Fruit fly (Drosophila melanogaster) whole organism, embryonic: ENCODE measurements around the gene path.

ENCODE experiments used
- CG10431 ChIP-seq: fragments of 200-800 bp; sonication (Bioruptor generic); optimal IDR thresholded peaks from 3 replicates; lab custom pipeline; 2018; ENCODE audit warnings: missing biosample characterization, mild to moderate bottlenecking, missing genetic modification characterization
- CG10462 ChIP-seq: fragments of 200-800 bp; sonication (Bioruptor generic); optimal IDR thresholded peaks from 2 replicates; lab custom pipeline; 2016; ENCODE audit warnings: missing biosample characterization, missing genetic modification characterization
- CG1233 ChIP-seq: fragments of 200-800 bp; sonication (Bioruptor generic); optimal IDR thresholded peaks from 4 replicates; lab custom pipeline; 2018; ENCODE audit warnings: missing biosample characterization, mild to moderate bottlenecking, missing genetic modification characterization
- CG12659 ChIP-seq: fragments of 200-800 bp; sonication (Bioruptor generic); optimal IDR thresholded peaks from 3 replicates; lab custom pipeline; 2017; ENCODE audit warnings: mild to moderate bottlenecking, missing biosample characterization, missing genetic modification reagents, missing genetic modification characterization
- CG15479 ChIP-seq: fragments of 200-800 bp; sonication (Bioruptor generic); optimal IDR thresholded peaks from 3 replicates; lab custom pipeline; 2019; ENCODE audit warnings: missing biosample characterization, mild to moderate bottlenecking, missing genetic modification characterization, moderate library complexity
- CG2678 ChIP-seq: fragments of 200-800 bp; sonication (Bioruptor generic); optimal IDR thresholded peaks from 3 replicates; lab custom pipeline; 2019; ENCODE audit warnings: missing biosample characterization, mild to moderate bottlenecking, missing genetic modification characterization, moderate library complexity
- CG2875 ChIP-seq: fragments of 200-800 bp; sonication (Bioruptor generic); optimal IDR thresholded peaks from 2 replicates; lab custom pipeline; 2017; ENCODE audit warnings: missing biosample characterization, mild to moderate bottlenecking, missing genetic modification characterization, missing genetic modification reagents
- CG34376 ChIP-seq: fragments of 200-800 bp; sonication (Bioruptor generic); optimal IDR thresholded peaks from 2 replicates; lab custom pipeline; 2018; ENCODE audit warnings: missing biosample characterization, mild to moderate bottlenecking, missing genetic modification characterization
- CG3838 ChIP-seq: fragments of 200-800 bp; sonication (Bioruptor generic); optimal IDR thresholded peaks from 3 replicates; lab custom pipeline; 2016; ENCODE audit warnings: missing biosample characterization, missing genetic modification characterization
- CG3995 ChIP-seq: fragments of 200-800 bp; sonication (Bioruptor generic); optimal IDR thresholded peaks from 3 replicates; lab custom pipeline; 2016; ENCODE audit warnings: missing biosample characterization, missing genetic modification characterization
- CG4707 ChIP-seq: fragments of 200-800 bp; sonication (Bioruptor generic); optimal IDR thresholded peaks from 2 replicates; lab custom pipeline; 2018; ENCODE audit warnings: missing biosample characterization, mild to moderate bottlenecking, missing genetic modification characterization, moderate library complexity
- CG6175 ChIP-seq: fragments of 200-800 bp; sonication (Bioruptor generic); IDR thresholded peaks from 3 replicates; pipeline ENCODE4 v1.3.6; 2022; ENCODE audit warnings: missing biosample characterization, missing genetic modification characterization
- CG7372 ChIP-seq: fragments of 200-800 bp; sonication (Bioruptor generic); IDR thresholded peaks from 2 replicates; pipeline ENCODE4 v1.3.6; 2022; ENCODE audit warnings: missing biosample characterization, missing genetic modification characterization
- CG9797 ChIP-seq: fragments of 200-800 bp; sonication (Bioruptor generic); optimal IDR thresholded peaks from 3 replicates; lab custom pipeline; 2018; ENCODE audit warnings: missing biosample characterization, mild to moderate bottlenecking, missing genetic modification characterization
- ERR ChIP-seq: fragments of 200-800 bp; sonication (Bioruptor generic); optimal IDR thresholded peaks from 2 replicates; lab custom pipeline; 2016; ENCODE audit warnings: missing biosample characterization, missing genetic modification characterization
- HHEX ChIP-seq: fragments of 200-800 bp; sonication (Bioruptor generic); optimal IDR thresholded peaks from 3 replicates; lab custom pipeline; 2017; ENCODE audit warnings: missing biosample characterization, mild to moderate bottlenecking, missing genetic modification characterization, missing genetic modification reagents
- Kr ChIP-seq: fragments of 200-800 bp; sonication (Bioruptor generic); optimal IDR thresholded peaks from 2 replicates; lab custom pipeline; 2017; ENCODE audit warnings: missing biosample characterization, mild to moderate bottlenecking, missing genetic modification characterization
- Usf ChIP-seq: fragments of 200-800 bp; sonication (Bioruptor generic); optimal IDR thresholded peaks from 2 replicates; lab custom pipeline; 2017; ENCODE audit warnings: missing genotype, missing biosample characterization, missing genetic modification characterization
- ab ChIP-seq: fragments of 200-800 bp; sonication (Bioruptor generic); optimal IDR thresholded peaks from 2 replicates; lab custom pipeline; 2016; ENCODE audit warnings: missing biosample characterization, missing genetic modification characterization
- ase ChIP-seq: fragments of 200-800 bp; sonication (Bioruptor generic); IDR thresholded peaks from 3 replicates; pipeline ENCODE4 v1.3.6; 2022; ENCODE audit warnings: missing biosample characterization, missing genetic modification characterization
- bbx ChIP-seq: fragments of 200-800 bp; sonication (Bioruptor generic); IDR thresholded peaks from 2 replicates; pipeline ENCODE4 v1.3.6; 2022; ENCODE audit warnings: missing biosample characterization, missing genetic modification characterization; ENCODE audit not compliant: partially characterized antibody
- chn ChIP-seq: fragments of 200-800 bp; sonication (Bioruptor generic); optimal IDR thresholded peaks from 2 replicates; lab custom pipeline; 2016; ENCODE audit warnings: missing biosample characterization, missing genetic modification characterization
- da ChIP-seq: fragments of 200-800 bp; sonication (Bioruptor generic); optimal IDR thresholded peaks from 2 replicates; lab custom pipeline; 2016; ENCODE audit warnings: missing biosample characterization, missing genetic modification characterization
- esg ChIP-seq: fragments of 200-800 bp; sonication (Bioruptor generic); conservative IDR thresholded peaks from 2 replicates; pipeline ENCODE4 v1.3.6; 2022; ENCODE audit warnings: missing biosample characterization, missing genetic modification characterization
- eve ChIP-seq, 2 experiments: fragments of >200 bp; optimal IDR thresholded peaks; 2 replicates each; lab custom pipeline; 2017; ENCODE audit warnings: missing biosample characterization in 2 of 2, missing genetic modification characterization in 2 of 2
- ewg ChIP-seq: fragments of 200-800 bp; sonication (Bioruptor generic); optimal IDR thresholded peaks from 3 replicates; lab custom pipeline; 2017; ENCODE audit warnings: mild to moderate bottlenecking, missing biosample characterization, missing genetic modification reagents, missing genetic modification characterization
- eyg ChIP-seq: fragments of 200-800 bp; sonication (Bioruptor generic); optimal IDR thresholded peaks from 3 replicates; lab custom pipeline; 2016; ENCODE audit warnings: missing biosample characterization, missing genetic modification characterization
- fd64A ChIP-seq: fragments of 200-800 bp; sonication (Bioruptor generic); optimal IDR thresholded peaks from 3 replicates; lab custom pipeline; 2018; ENCODE audit warnings: missing biosample characterization, mild to moderate bottlenecking, missing genetic modification characterization
- gce ChIP-seq: fragments of 200-800 bp; sonication (Bioruptor generic); IDR thresholded peaks from 3 replicates; pipeline ENCODE4 v1.3.6; 2022; ENCODE audit warnings: missing biosample characterization, missing genetic modification characterization
- gcm ChIP-seq: fragments of 200-800 bp; sonication (Bioruptor generic); optimal IDR thresholded peaks from 2 replicates; lab custom pipeline; 2019; ENCODE audit warnings: missing biosample characterization, mild to moderate bottlenecking, missing genetic modification characterization, moderate library complexity
- gem ChIP-seq: fragments of 200-800 bp; sonication (Bioruptor generic); optimal IDR thresholded peaks from 2 replicates; lab custom pipeline; 2019; ENCODE audit warnings: missing biosample characterization, mild to moderate bottlenecking, missing genetic modification characterization, moderate library complexity
- gfzf ChIP-seq: fragments of 200-800 bp; sonication (Bioruptor generic); optimal IDR thresholded peaks from 2 replicates; lab custom pipeline; 2016; ENCODE audit warnings: missing biosample characterization, mild to moderate bottlenecking, missing genetic modification characterization, moderate library complexity
- gsb-n ChIP-seq: fragments of 200-800 bp; sonication (Bioruptor generic); optimal IDR thresholded peaks from 3 replicates; lab custom pipeline; 2018; ENCODE audit warnings: missing biosample characterization, mild to moderate bottlenecking, missing genetic modification characterization
- gt ChIP-seq: fragments of 200-800 bp; sonication (Bioruptor generic); IDR thresholded peaks from 2 replicates; pipeline ENCODE4 v1.3.6; 2022; ENCODE audit warnings: missing biosample characterization, missing genetic modification characterization
- ham ChIP-seq: fragments of 200-800 bp; sonication (Bioruptor generic); IDR thresholded peaks from 2 replicates; pipeline ENCODE4 v1.3.6; 2022; ENCODE audit warnings: missing biosample characterization, missing genetic modification characterization
- lbe ChIP-seq: fragments of 200-800 bp; sonication (Bioruptor generic); optimal IDR thresholded peaks from 2 replicates; lab custom pipeline; 2016; ENCODE audit warnings: missing biosample characterization, mild to moderate bottlenecking, missing genetic modification characterization
- nmo ChIP-seq: fragments of 200-800 bp; sonication (Bioruptor generic); optimal IDR thresholded peaks from 2 replicates; lab custom pipeline; 2018; ENCODE audit warnings: missing biosample characterization, mild to moderate bottlenecking, missing genetic modification characterization, moderate library complexity
- p53 ChIP-seq: fragments of 200-800 bp; sonication (Bioruptor generic); optimal IDR thresholded peaks from 2 replicates; lab custom pipeline; 2016; ENCODE audit warnings: missing biosample characterization, missing genetic modification characterization
- pan ChIP-seq, 4 experiments: fragments of >200 bp in 3 of 4; fragments of 200-800 bp in 1 of 4; sonication (Bioruptor generic) in 1 of 4; optimal IDR thresholded peaks in 3 of 4; IDR thresholded peaks in 1 of 4; 2 replicates each; pipeline versions ENCODE4 v1.3.6 to Lab custom; 2017 to 2022; ENCODE audit warnings: missing biosample characterization in 2 of 4, missing genetic modification characterization in 2 of 4, mixed read lengths in 1 of 4
- pnt ChIP-seq: fragments of 200-800 bp; sonication (Bioruptor generic); optimal IDR thresholded peaks from 3 replicates; lab custom pipeline; 2016; ENCODE audit warnings: missing biosample characterization, missing genetic modification characterization
- pum ChIP-seq: fragments of 200-800 bp; sonication (Bioruptor generic); optimal IDR thresholded peaks from 2 replicates; lab custom pipeline; 2016; ENCODE audit warnings: missing biosample characterization, missing genetic modification characterization
- repo ChIP-seq: fragments of 200-800 bp; sonication (Bioruptor generic); optimal IDR thresholded peaks from 2 replicates; lab custom pipeline; 2016; ENCODE audit warnings: missing biosample characterization, missing genetic modification characterization
- rib ChIP-seq: fragments of 200-800 bp; sonication (Bioruptor generic); IDR thresholded peaks from 2 replicates; pipeline ENCODE4 v1.3.6; 2022; ENCODE audit warnings: missing biosample characterization, missing genetic modification characterization
- scrt ChIP-seq: fragments of 200-800 bp; sonication (Bioruptor generic); optimal IDR thresholded peaks from 2 replicates; lab custom pipeline; 2018; ENCODE audit warnings: missing biosample characterization, mild to moderate bottlenecking, missing genetic modification characterization, moderate library complexity
- sim ChIP-seq: fragments of 200-800 bp; sonication (Bioruptor generic); IDR thresholded peaks from 2 replicates; pipeline ENCODE4 v1.3.6; 2022; ENCODE audit warnings: missing biosample characterization, missing genetic modification characterization
- slp2 ChIP-seq: fragments of 200-800 bp; sonication (Bioruptor generic); optimal IDR thresholded peaks from 2 replicates; lab custom pipeline; 2016; ENCODE audit warnings: missing biosample characterization, missing genetic modification characterization
- toy ChIP-seq: fragments of 200-800 bp; sonication (Bioruptor generic); IDR thresholded peaks from 2 replicates; pipeline ENCODE4 v1.3.6; 2022; ENCODE audit warnings: missing biosample characterization, missing genetic modification characterization
- unc-4 ChIP-seq: fragments of 200-800 bp; sonication (Bioruptor generic); IDR thresholded peaks from 2 replicates; pipeline ENCODE4 v1.3.6; 2022; ENCODE audit warnings: missing biosample characterization, missing genetic modification characterization; ENCODE audit not compliant: partially characterized antibody
- vfl ChIP-seq: fragments of 200-800 bp; sonication (Bioruptor generic); optimal IDR thresholded peaks from 2 replicates; lab custom pipeline; 2016; ENCODE audit warnings: missing biosample characterization, missing genetic modification characterization
- zf30C ChIP-seq: fragments of 200-800 bp; sonication (Bioruptor generic); optimal IDR thresholded peaks from 3 replicates; lab custom pipeline; 2018; ENCODE audit warnings: missing biosample characterization, mild to moderate bottlenecking, missing genetic modification characterization
- zfh2 ChIP-seq: fragments of 200-800 bp; sonication (Bioruptor generic); optimal IDR thresholded peaks from 2 replicates; lab custom pipeline; 2016; ENCODE audit warnings: missing biosample characterization, missing genetic modification characterization

The path gene

dm6 chr3L:9447239-9447777 lies 57.8 kb downstream of the path start (continued):
- no peak for TF ChIP-seq gem
- TF ChIP-seq CG4707 (GFP tag; lab: Kevin White, UChicago) = no peak
- no peak for TF ChIP-seq lbe (GFP tag; lab: Kevin White, UChicago)
- TF ChIP-seq eyg (GFP tag; lab: Kevin White, UChicago) = no peak
- TF ChIP-seq pum = no peak
- TF ChIP-seq CG3995 (GFP tag; lab: Kevin White, UChicago) = no peak
- peak; percentile 19 for TF ChIP-seq CG2678 (tag; lab: Kevin White, UChicago)
- TF ChIP-seq pnt (GFP tag; lab: Kevin White, UChicago) = no peak
- TF ChIP-seq zf30C (GFP tag; lab: Kevin White, UChicago) = no peak
- no peak for TF ChIP-seq sim (GFP tag; lab: Robert Waterston, UW)
- no peak for TF ChIP-seq CG9797 (GFP tag; lab: Kevin White, UChicago)
- TF ChIP-seq CG2875 = no peak
- no peak for TF ChIP-seq gfzf (GFP tag; lab: Kevin White, UChicago)
- TF ChIP-seq pan (optimal IDR thresholded peaks at IDR 0.05; lab: Kevin White, UChicago) = no peak
- TF ChIP-seq pan (GFP tag; optimal IDR thresholded peaks at IDR 0.05 in 1 of 2, IDR thresholded peaks at IDR 0.05 in 1 of 2) = peak in 1 of 2 experiments; percentile 7
- no peak for TF ChIP-seq eve (GFP tag; optimal IDR thresholded peaks at IDR 0.05; lab: Kevin White, UChicago)
- TF ChIP-seq gce = no peak
- TF ChIP-seq ERR (GFP tag; lab: Kevin White, UChicago) = no peak
- no peak for TF ChIP-seq CG1233 (GFP tag; lab: Kevin White, UChicago)
- peak; percentile 21 for TF ChIP-seq HHEX (GFP tag; lab: Kevin White, UChicago)
- no peak for TF ChIP-seq gcm (GFP tag; lab: Kevin White, UChicago)
- TF ChIP-seq CG10431 (GFP tag; lab: Kevin White, UChicago) = peak; percentile 97
- no peak for TF ChIP-seq gt (GFP tag; lab: Robert Waterston, UW)
- no peak for TF ChIP-seq slp2 (GFP tag; lab: Kevin White, UChicago)
- TF ChIP-seq gsb-n (tag; lab: Kevin White, UChicago) = peak; percentile 78
- no peak for TF ChIP-seq toy (GFP tag; lab: Robert Waterston, UW)
- no peak for TF ChIP-seq CG3838 (GFP tag; lab: Kevin White, UChicago)
- TF ChIP-seq CG12659 (GFP tag; lab: Kevin White, UChicago) = no peak
- TF ChIP-seq unc-4 (GFP tag; lab: Robert Waterston, UW) = no peak; the same call in 1 of the 2 replicates
- no peak for TF ChIP-seq CG15479 (GFP tag; lab: Kevin White, UChicago)
- no peak for TF ChIP-seq p53
- no peak for TF ChIP-seq CG10462 (GFP tag; lab: Kevin White, UChicago)
- peak; percentile 54; the same call in 1 of the 3 replicates for TF ChIP-seq CG6175
- TF ChIP-seq da (GFP tag; lab: Kevin White, UChicago) = no peak
- TF ChIP-seq zfh2 (GFP tag; lab: Kevin White, UChicago) = no peak
- TF ChIP-seq CG7372 (GFP tag; lab: Robert Waterston, UW) = no peak
- peak; percentile 79 for TF ChIP-seq CG34376 (GFP tag; lab: Kevin White, UChicago)
- TF ChIP-seq rib = peak; percentile 23; the same call in 1 of the 2 replicates
- no peak for TF ChIP-seq Usf (GFP tag; lab: Kevin White, UChicago)
- TF ChIP-seq repo (GFP tag; lab: Kevin White, UChicago) = no peak
- no peak for TF ChIP-seq vfl
- TF ChIP-seq Kr (GFP tag; lab: Kevin White, UChicago) = peak; percentile 79
- no peak for TF ChIP-seq ham (GFP tag; lab: Robert Waterston, UW)
- no peak for TF ChIP-seq esg
- TF ChIP-seq chn (GFP tag; lab: Kevin White, UChicago) = no peak
- no peak for TF ChIP-seq bbx (GFP tag; lab: Robert Waterston, UW)
- TF ChIP-seq ewg = no peak
- no peak for TF ChIP-seq nmo (GFP tag; lab: Kevin White, UChicago)
- TF ChIP-seq ab (GFP tag; lab: Kevin White, UChicago) = no peak
- no peak for TF ChIP-seq fd64A (GFP tag; lab: Kevin White, UChicago)
- TF ChIP-seq scrt (GFP tag; lab: Kevin White, UChicago) = peak; percentile 46
- no peak for TF ChIP-seq ase (GFP tag; lab: Robert Waterston, UW)
